Fruit fly (Drosophila melanogaster): Measurements from ENCODE around the gene CG32037.

CG32037 gene

dm6 chr3L:9451522-9452118 lies 40.4 kb downstream of the CG32037 start, which contains the start of the genes CG3448 and ghi (continued):
- TF ChIP-seq CG15514 (GFP tag; optimal IDR thresholded peaks at IDR 0.05) (peak; percentile 70), CG6791 (GFP tag; IDR thresholded peaks at IDR 0.05; ENCODE audit: partially characterized antibody) (peak; percentile 75; the same call in 2 of the 3 replicates), hkb (optimal IDR thresholded peaks at IDR 0.05) (no peak), hkb (GFP tag; IDR thresholded peaks at IDR 0.05) (peak; percentile 58), CG8765 (GFP tag; IDR thresholded peaks at IDR 0.05) (no peak), Dp (GFP tag; optimal IDR thresholded peaks at IDR 0.05) (peak; percentile 61), CG7372 (GFP tag; IDR thresholded peaks at IDR 0.05) (peak; percentile 68), inv (GFP tag; IDR thresholded peaks at IDR 0.05; ENCODE audit: partially characterized antibody) (peak; percentile 48; the same call in 1 of the 2 replicates), CG18599 (GFP tag; optimal IDR thresholded peaks at IDR 0.05) (peak; percentile 81), D (optimal IDR thresholded peaks at IDR 0.05) (no peak), D (GFP tag; optimal IDR thresholded peaks at IDR 0.05) (peak; percentile 37), jing (GFP tag; optimal IDR thresholded peaks at IDR 0.05) (no peak), CG16779 (GFP tag; IDR thresholded peaks at IDR 0.05) (no peak), CG30431 (GFP tag; optimal IDR thresholded peaks at IDR 0.05) (no peak), Taf1 (GFP tag; IDR thresholded peaks at IDR 0.05) (peak; percentile 27; the same call in 1 of the 2 replicates), pho (GFP tag; optimal IDR thresholded peaks at IDR 0.05) (peak; percentile 28), sc (optimal IDR thresholded peaks at IDR 0.05) (no peak), sc (GFP tag; optimal IDR thresholded peaks at IDR 0.05) (no peak), CG14710 (tag; optimal IDR thresholded peaks at IDR 0.05) (peak; percentile 86), Dad (GFP tag; optimal IDR thresholded peaks at IDR 0.05) (no peak), CG1603 (tag; optimal IDR thresholded peaks at IDR 0.05) (peak; percentile 70), tio (GFP tag; optimal IDR thresholded peaks at IDR 0.05) (no peak), CG10543 (GFP tag; optimal IDR thresholded peaks at IDR 0.05) (peak; percentile 53), CG2120 (GFP tag; optimal IDR thresholded peaks at IDR 0.05) (peak; percentile 70), gsb-n (tag; optimal IDR thresholded peaks at IDR 0.05) (peak; percentile 24), bigmax (GFP tag; optimal IDR thresholded peaks at IDR 0.05) (no peak), caup (GFP tag; optimal IDR thresholded peaks at IDR 0.05; ENCODE audit: severe bottlenecking) (peak; percentile 33), cwo (GFP tag; optimal IDR thresholded peaks at IDR 0.05) (peak; percentile 41), Dbx (GFP tag; IDR thresholded peaks at IDR 0.05) (peak; percentile 78), H15 (GFP tag; IDR thresholded peaks at IDR 0.05) (peak; percentile 55; the same call in 1 of the 3 replicates), klu (GFP tag; IDR thresholded peaks at IDR 0.05) (no peak), CG18262 (tag; optimal IDR thresholded peaks at IDR 0.05) (peak; percentile 66), dan (GFP tag; IDR thresholded peaks at IDR 0.05) (no peak), slou (GFP tag; optimal IDR thresholded peaks at IDR 0.05) (peak; percentile 34), corto (GFP tag; optimal IDR thresholded peaks at IDR 0.05) (peak; percentile 56), Hmr (GFP tag; optimal IDR thresholded peaks at IDR 0.05) (peak; percentile 70), CG12942 (GFP tag; optimal IDR thresholded peaks at IDR 0.05) (no peak), gsb (GFP tag; IDR thresholded peaks at IDR 0.05) (no peak), grau (tag; optimal IDR thresholded peaks at IDR 0.05) (peak; percentile 53), insv (GFP tag; optimal IDR thresholded peaks at IDR 0.05) (peak in 1 of 2 experiments; percentile 28), Ada2b (GFP tag; IDR thresholded peaks at IDR 0.05) (peak; percentile 54; the same call in 1 of the 2 replicates), CG2889 (GFP tag; IDR thresholded peaks at IDR 0.05) (no peak), CG8944 (GFP tag; optimal IDR thresholded peaks at IDR 0.05) (no peak), Bdp1 (GFP tag; optimal IDR thresholded peaks at IDR 0.05) (no peak), ttk (GFP tag; IDR thresholded peaks at IDR 0.05) (peak; percentile 42; the same call in 1 of the 2 replicates), CG6175 (GFP tag; IDR thresholded peaks at IDR 0.05) (no peak), CG34422 (GFP tag; IDR thresholded peaks at IDR 0.05) (peak; percentile 58; the same call in 1 of the 3 replicates), CG8478 (optimal IDR thresholded peaks at IDR 0.05) (no peak), kah (GFP tag; optimal IDR thresholded peaks at IDR 0.05) (peak; percentile 32), Adf1 (GFP tag; IDR thresholded peaks at IDR 0.05) (no peak), zfh1 (GFP tag; IDR thresholded peaks at IDR 0.05) (peak; percentile 67)

Data from whole organism, embryonic.